Worm (Caenorhabditis elegans) whole organism, L2 larva: ENCODE measurements around the gene R01H2.8.

Source experiments
- blmp-1 ChIP-seq: sonication (generic microtip); optimal IDR thresholded peaks from 2 replicates; lab custom pipeline; 2017; ENCODE audit warnings: missing genetic modification characterization, mild to moderate bottlenecking, missing compliant biosample characterization, antibody characterized with exemption, moderate library complexity; ENCODE audit not compliant: insufficient read depth
- ztf-4 ChIP-seq: fragments of 150-350 bp; optimal IDR thresholded peaks from 2 replicates; lab custom pipeline; 2014; ENCODE audit warnings: missing biosample characterization, missing genetic modification characterization

DNA sequence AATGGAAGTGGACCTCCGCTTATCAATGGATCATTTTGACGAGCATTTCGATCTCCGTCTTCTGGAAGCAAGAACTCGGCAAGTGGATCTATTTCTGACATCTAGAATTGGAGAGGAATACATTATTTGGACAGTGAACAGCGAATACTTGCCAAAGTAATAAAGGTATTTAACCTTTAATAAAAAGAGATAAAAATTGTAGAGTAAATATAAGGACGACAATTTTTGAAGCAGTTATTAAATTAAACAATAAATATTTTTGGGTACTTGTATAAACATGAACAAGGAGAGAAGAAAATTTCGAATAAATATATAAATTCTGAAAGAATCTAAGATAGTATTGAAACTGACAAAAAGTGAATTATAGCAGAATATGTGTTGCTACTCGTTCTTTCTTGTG lies 3.6 kb downstream of the R01H2.8 start, which contains the start of gene lin-37:
- TF ChIP-seq ztf-4 (no peak), blmp-1 (no peak)
